Fruit fly (Drosophila melanogaster) whole organism: ENCODE data around the gene P5CS.

Experiments used
- CG8478 ChIP-seq: fragments of >200 bp; optimal IDR thresholded peaks from 2 replicates; lab custom pipeline; 2018; ENCODE audit warnings: inconsistent platforms
- EcR ChIP-seq, 2 experiments: fragments of >200 bp; optimal IDR thresholded peaks; 2 replicates each; lab custom pipeline; 2017; ENCODE audit warnings: missing biosample characterization in 2 of 2, missing genetic modification characterization in 2 of 2, missing genetic modification reagents in 2 of 2
- pan ChIP-seq: fragments of >200 bp; optimal IDR thresholded peaks from 2 replicates; lab custom pipeline; 2017
- psq ChIP-seq: fragments of >200 bp; optimal IDR thresholded peaks from 2 replicates; lab custom pipeline; 2017
- usp ChIP-seq: fragments of >200 bp; optimal IDR thresholded peaks from 2 replicates; lab custom pipeline; 2017; ENCODE audit warnings: missing biosample characterization, missing genetic modification characterization, mixed read lengths

- TF ChIP-seq psq: no peak
- no peak for TF ChIP-seq CG8478
- TF ChIP-seq usp (GFP tag; lab: Kevin White, UChicago): no peak
- no peak for TF ChIP-seq pan
- TF ChIP-seq EcR (GFP tag; optimal IDR thresholded peaks at IDR 0.05; lab: Kevin White, UChicago): no peak
Observed at dm6 chr3L:21971735-21972134, at the start of gene P5CS.
